Fruit fly (Drosophila melanogaster) whole organism, adult: ENCODE results near the gene CG31457.

ENCODE experiments used
- CG14711 ChIP-seq: fragments of 200-800 bp; sonication (Bioruptor generic); optimal IDR thresholded peaks from 2 replicates; lab custom pipeline; 2018; ENCODE audit warnings: missing biosample characterization, mild to moderate bottlenecking, missing genetic modification characterization, moderate library complexity
- CG7101 ChIP-seq: fragments of 200-800 bp; sonication (Bioruptor generic); optimal IDR thresholded peaks from 2 replicates; lab custom pipeline; 2018; ENCODE audit warnings: missing biosample characterization, mild to moderate bottlenecking, missing genetic modification characterization, moderate library complexity
- bab1 ChIP-seq: fragments of 200-800 bp; sonication (Bioruptor generic); optimal IDR thresholded peaks from 3 replicates; lab custom pipeline; 2019; ENCODE audit warnings: missing biosample characterization, mild to moderate bottlenecking, missing genetic modification characterization, moderate library complexity

DNA sequence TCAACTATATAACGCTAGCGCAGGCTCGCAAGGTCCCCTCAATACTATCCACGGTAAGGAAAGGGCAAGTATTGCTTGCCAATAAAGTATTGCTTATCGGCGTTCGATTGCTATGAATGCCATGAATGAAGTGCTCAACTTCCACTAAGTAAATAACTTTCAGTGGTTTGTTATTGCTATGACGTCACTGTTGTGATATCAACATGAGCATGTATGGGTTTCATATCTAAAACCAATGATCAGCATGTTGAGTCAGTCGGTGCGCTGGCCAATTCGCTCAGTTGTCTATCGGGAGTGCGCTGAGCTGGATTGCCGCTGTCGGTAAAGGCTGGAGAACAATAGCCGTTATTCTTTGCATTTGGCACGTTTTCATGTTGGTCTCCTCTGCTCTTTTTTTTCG lies 6.8 kb downstream of the CG31457 start:
- peak; percentile 4 for TF ChIP-seq CG7101 (tag; lab: Kevin White, UChicago)
- no peak for TF ChIP-seq CG14711 (tag; lab: Kevin White, UChicago)
- TF ChIP-seq bab1 (GFP tag; lab: Kevin White, UChicago), result peak; percentile 26
